Fruit fly (Drosophila melanogaster): ENCODE measurements around the gene CG14137.

dm6 chr3L:11579919-11580318, 19.9 kb downstream of the CG14137 start, which contains the start of gene CG43390:
- TF ChIP-seq CG8478 (optimal IDR thresholded peaks at IDR 0.05) (no peak), CTCF (optimal IDR thresholded peaks at IDR 0.05) (no peak)

Measured in S2 (cell line).